Fruit fly (Drosophila melanogaster) whole organism, pupa: ENCODE data around the gene CG12535.
A peak's percentile ranks its signal among the peaks of the same experiment; 100 is the strongest.

Experiments used
- CG10348 ChIP-seq: fragments of 200-800 bp; sonication (Bioruptor generic); IDR thresholded peaks from 2 replicates; pipeline ENCODE4 v1.3.6; 2022; ENCODE audit warnings: missing biosample characterization, missing genetic modification characterization
- CG12605 ChIP-seq: fragments of 200-800 bp; sonication (Bioruptor generic); IDR thresholded peaks from 2 replicates; pipeline ENCODE4 v1.3.6; 2022; ENCODE audit warnings: missing biosample characterization, missing genetic modification characterization
- CG13204 ChIP-seq: fragments of 200-800 bp; sonication (Bioruptor generic); optimal IDR thresholded peaks from 2 replicates; lab custom pipeline; 2018; ENCODE audit warnings: missing biosample characterization, mild to moderate bottlenecking, missing genetic modification characterization, moderate library complexity
- CG14655 ChIP-seq: fragments of 200-800 bp; sonication (Bioruptor generic); optimal IDR thresholded peaks from 3 replicates; lab custom pipeline; 2017; ENCODE audit warnings: mild to moderate bottlenecking, missing biosample characterization, missing genetic modification reagents, missing genetic modification characterization
- CG15710 ChIP-seq: fragments of 200-800 bp; sonication (Bioruptor generic); optimal IDR thresholded peaks from 2 replicates; lab custom pipeline; 2018; ENCODE audit warnings: missing biosample characterization, mild to moderate bottlenecking, missing genetic modification characterization, moderate library complexity
- CG17806 ChIP-seq: fragments of 200-800 bp; sonication (Bioruptor generic); optimal IDR thresholded peaks from 2 replicates; lab custom pipeline; 2018; ENCODE audit warnings: missing biosample characterization, mild to moderate bottlenecking, missing genetic modification characterization, moderate library complexity
- CG32121 ChIP-seq: fragments of 200-800 bp; sonication (Bioruptor generic); IDR thresholded peaks from 2 replicates; pipeline ENCODE4 v1.3.6; 2022; ENCODE audit warnings: missing biosample characterization, missing genetic modification characterization
- CG34367 ChIP-seq: fragments of 200-800 bp; sonication (Bioruptor generic); optimal IDR thresholded peaks from 2 replicates; lab custom pipeline; 2018; ENCODE audit warnings: missing biosample characterization, mild to moderate bottlenecking, missing genetic modification characterization
- CG4496 ChIP-seq: fragments of 200-800 bp; sonication (Bioruptor generic); IDR thresholded peaks from 3 replicates; pipeline ENCODE4 v1.3.6; 2022; ENCODE audit warnings: missing biosample characterization, missing genetic modification characterization
- CG8159 ChIP-seq: fragments of 200-800 bp; sonication (Bioruptor generic); optimal IDR thresholded peaks from 3 replicates; lab custom pipeline; 2018; ENCODE audit warnings: missing biosample characterization, mild to moderate bottlenecking, missing genetic modification characterization, moderate library complexity
- CG8301 ChIP-seq: fragments of 200-800 bp; sonication (Bioruptor generic); optimal IDR thresholded peaks from 2 replicates; lab custom pipeline; 2018; ENCODE audit warnings: missing biosample characterization, mild to moderate bottlenecking, missing genetic modification characterization
- CG9948 ChIP-seq: fragments of 200-800 bp; sonication (Bioruptor generic); optimal IDR thresholded peaks from 2 replicates; lab custom pipeline; 2018; ENCODE audit warnings: missing biosample characterization, mild to moderate bottlenecking, missing genetic modification characterization, moderate library complexity
- D1 ChIP-seq: fragments of 200-800 bp; sonication (Bioruptor generic); optimal IDR thresholded peaks from 2 replicates; lab custom pipeline; 2018; ENCODE audit warnings: missing biosample characterization, mild to moderate bottlenecking, missing genetic modification characterization, moderate library complexity
- EcR ChIP-seq: fragments of 200-800 bp; sonication (Bioruptor generic); optimal IDR thresholded peaks from 3 replicates; lab custom pipeline; 2019; ENCODE audit warnings: missing biosample characterization, missing genetic modification characterization, mild to moderate bottlenecking, moderate library complexity, missing genetic modification reagents
- Ets98B ChIP-seq: fragments of 200-800 bp; sonication (Bioruptor generic); IDR thresholded peaks from 2 replicates; pipeline ENCODE4 v1.3.6; 2022; ENCODE audit warnings: missing biosample characterization, missing genetic modification characterization
- Pif1A ChIP-seq: fragments of 200-800 bp; sonication (Bioruptor generic); optimal IDR thresholded peaks from 3 replicates; lab custom pipeline; 2016; ENCODE audit warnings: missing biosample characterization, missing genetic modification characterization
- Pif1B ChIP-seq: fragments of 200-800 bp; sonication (Bioruptor generic); optimal IDR thresholded peaks from 3 replicates; lab custom pipeline; 2016; ENCODE audit warnings: missing biosample characterization, missing genetic modification characterization
- Snoo ChIP-seq: fragments of 200-800 bp; sonication (Bioruptor generic); optimal IDR thresholded peaks from 3 replicates; lab custom pipeline; 2017; ENCODE audit warnings: missing biosample characterization, mild to moderate bottlenecking, missing genetic modification characterization, inconsistent platforms
- fd96Ca ChIP-seq: fragments of 200-800 bp; sonication (Bioruptor generic); IDR thresholded peaks from 3 replicates; pipeline ENCODE4 v1.3.6; 2022; ENCODE audit warnings: missing biosample characterization, missing genetic modification characterization
- gl ChIP-seq: fragments of 200-800 bp; sonication (Bioruptor generic); optimal IDR thresholded peaks from 2 replicates; lab custom pipeline; 2018; ENCODE audit warnings: missing biosample characterization, mild to moderate bottlenecking, missing genetic modification characterization
- rn ChIP-seq: fragments of 200-800 bp; sonication (Bioruptor generic); IDR thresholded peaks from 2 replicates; pipeline ENCODE4 v1.3.6; 2022; ENCODE audit warnings: missing biosample characterization, missing genetic modification characterization

The CG12535 gene

dm6 chrX:3414003-3414767 is 34.6 kb downstream of the CG12535 start:
- TF ChIP-seq CG15710 (tag; lab: Kevin White, UChicago) (peak; percentile 42), Ets98B (peak; percentile 29; the same call in 1 of the 2 replicates), D1 (tag; lab: Kevin White, UChicago) (peak; percentile 21), CG12605 (GFP tag; lab: Robert Waterston, UW) (no peak), CG17806 (tag; lab: Kevin White, UChicago) (peak; percentile 31), CG8301 (tag; lab: Kevin White, UChicago) (peak; percentile 20), CG14655 (GFP tag; lab: Kevin White, UChicago) (peak; percentile 64), CG9948 (peak; percentile 16), Pif1A (peak; percentile 34), CG10348 (GFP tag; lab: Robert Waterston, UW) (no peak), CG8159 (tag; lab: Kevin White, UChicago) (peak; percentile 16)

- no peak for TF ChIP-seq CG17806 (tag; lab: Kevin White, UChicago)
- TF ChIP-seq CG14655 (GFP tag; lab: Kevin White, UChicago): no peak
- TF ChIP-seq D1 (tag; lab: Kevin White, UChicago): no peak
- TF ChIP-seq CG15710 (tag; lab: Kevin White, UChicago): peak; percentile 34
- no peak for TF ChIP-seq Ets98B
- 0 out of 3 replicates have a peak, but pooled peaks have one; percentile 22 for TF ChIP-seq CG4496 (GFP tag; lab: Robert Waterston, UW)
- peak; percentile 48 for TF ChIP-seq CG8159 (tag; lab: Kevin White, UChicago)
- peak; percentile 12 for TF ChIP-seq CG34367 (tag; lab: Kevin White, UChicago)
- no peak for TF ChIP-seq gl (tag; lab: Kevin White, UChicago)
- TF ChIP-seq rn (GFP tag; lab: Robert Waterston, UW): no peak
- peak; percentile 6 for TF ChIP-seq EcR (GFP tag; lab: Kevin White, UChicago)
- no peak for TF ChIP-seq CG32121 (GFP tag; lab: Robert Waterston, UW)
- no peak for TF ChIP-seq CG10348 (GFP tag; lab: Robert Waterston, UW)
- TF ChIP-seq CG8301 (tag; lab: Kevin White, UChicago): no peak
- TF ChIP-seq CG13204 (GFP tag; lab: Kevin White, UChicago): no peak
- TF ChIP-seq Pif1A: peak; percentile 29
- no peak for TF ChIP-seq Pif1B (GFP tag; lab: Kevin White, UChicago)
- no peak for TF ChIP-seq CG12605 (GFP tag; lab: Robert Waterston, UW)
- peak; percentile 20 for TF ChIP-seq Snoo
These were observed 35.9 kb downstream of the CG12535 start for dm6 chrX:3412855-3413254.

- peak; percentile 29 for TF ChIP-seq CG9948
- TF ChIP-seq CG8301 (tag; lab: Kevin White, UChicago): no peak
- peak; percentile 52 for TF ChIP-seq CG17806 (tag; lab: Kevin White, UChicago)
- peak; percentile 77 for TF ChIP-seq Snoo
- TF ChIP-seq CG4496 (GFP tag; lab: Robert Waterston, UW): no peak
- no peak for TF ChIP-seq rn (GFP tag; lab: Robert Waterston, UW)
- TF ChIP-seq Pif1A: peak; percentile 57
- no peak for TF ChIP-seq CG10348 (GFP tag; lab: Robert Waterston, UW)
- no peak for TF ChIP-seq CG32121 (GFP tag; lab: Robert Waterston, UW)
- TF ChIP-seq fd96Ca (GFP tag; lab: Robert Waterston, UW): no peak
- peak; percentile 63 for TF ChIP-seq Pif1B (GFP tag; lab: Kevin White, UChicago)
- peak; percentile 30 for TF ChIP-seq CG34367 (tag; lab: Kevin White, UChicago)
- TF ChIP-seq CG13204 (GFP tag; lab: Kevin White, UChicago): no peak
- TF ChIP-seq D1 (tag; lab: Kevin White, UChicago): no peak
- TF ChIP-seq CG8159 (tag; lab: Kevin White, UChicago): peak; percentile 69
- peak; percentile 40 for TF ChIP-seq CG15710 (tag; lab: Kevin White, UChicago)
- TF ChIP-seq Ets98B: no peak
- TF ChIP-seq CG12605 (GFP tag; lab: Robert Waterston, UW): no peak
- TF ChIP-seq gl (tag; lab: Kevin White, UChicago): no peak
- no peak for TF ChIP-seq CG14655 (GFP tag; lab: Kevin White, UChicago)
- no peak for TF ChIP-seq EcR (GFP tag; lab: Kevin White, UChicago)
These were observed 36.9 kb downstream of the CG12535 start for dm6 chrX:3411812-3412211.

- TF ChIP-seq CG34367 (tag; lab: Kevin White, UChicago) (no peak), D1 (tag; lab: Kevin White, UChicago) (no peak), rn (GFP tag; lab: Robert Waterston, UW) (no peak), Pif1B (GFP tag; lab: Kevin White, UChicago) (no peak), Pif1A (no peak), CG14655 (GFP tag; lab: Kevin White, UChicago) (no peak), CG9948 (no peak), CG17806 (tag; lab: Kevin White, UChicago) (no peak), gl (tag; lab: Kevin White, UChicago) (no peak), CG4496 (GFP tag; lab: Robert Waterston, UW) (no peak), EcR (GFP tag; lab: Kevin White, UChicago) (no peak), CG8159 (tag; lab: Kevin White, UChicago) (no peak), CG13204 (GFP tag; lab: Kevin White, UChicago) (no peak), CG12605 (GFP tag; lab: Robert Waterston, UW) (no peak), CG15710 (tag; lab: Kevin White, UChicago) (no peak), CG10348 (GFP tag; lab: Robert Waterston, UW) (no peak), fd96Ca (GFP tag; lab: Robert Waterston, UW) (no peak), CG32121 (GFP tag; lab: Robert Waterston, UW) (no peak), CG8301 (tag; lab: Kevin White, UChicago) (no peak), Ets98B (no peak)
These were observed 37.3 kb downstream of the CG12535 start for dm6 chrX:3411411-3411810.
